In the genomic region with DNA sequence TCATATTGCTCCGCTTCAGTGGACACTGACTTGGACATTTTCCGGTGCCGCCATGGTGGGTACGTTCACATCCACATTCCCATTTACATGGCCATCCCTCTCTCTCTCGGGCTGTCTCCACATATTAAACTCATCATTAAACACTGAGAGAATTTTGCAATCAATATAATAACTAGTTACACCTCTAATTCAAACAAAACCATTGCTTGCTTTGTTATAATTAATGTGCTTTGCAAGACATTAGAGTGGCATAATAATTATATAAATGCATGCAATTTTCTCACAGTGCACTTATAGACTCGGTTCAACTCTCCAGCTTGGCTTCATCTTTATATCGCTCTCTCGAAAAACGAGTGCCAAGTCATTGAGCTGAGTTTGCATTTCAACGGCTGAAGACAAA, we compare ENCODE assay signal across 5 fruit fly cellular contexts.
TF ChIP-seq lines count a peak whose summit lies in the region.

No protein-coding gene starts in this region.

- TF ChIP-seq CTCF in whole organism, embryonic (GFP tag; optimal IDR thresholded peaks at IDR 0.05; lab: Kevin White, UChicago): peak; percentile 27

TF ChIP-seq in whole organism, adult, 20 proteins besides CTCF, POLR2A, EP300 and RAD21:
- peak; percentile 32 for TF ChIP-seq CG7101 (tag; optimal IDR thresholded peaks at IDR 0.05; lab: Kevin White, UChicago)
- peak; percentile 82 for TF ChIP-seq tj (GFP tag; optimal IDR thresholded peaks at IDR 0.05; lab: Kevin White, UChicago)
- no peak for TF ChIP-seq CG5204 (GFP tag; optimal IDR thresholded peaks at IDR 0.05; lab: Kevin White, UChicago)
- TF ChIP-seq bab1 (GFP tag; optimal IDR thresholded peaks at IDR 0.05; lab: Kevin White, UChicago): peak; percentile 69
- peak; percentile 51 for TF ChIP-seq CG14711 (tag; optimal IDR thresholded peaks at IDR 0.05; lab: Kevin White, UChicago)
- no peak for TF ChIP-seq Clk (GFP tag; optimal IDR thresholded peaks at IDR 0.05; lab: Kevin White, UChicago)
- peak in 1 of 2 experiments; percentile 3 for TF ChIP-seq cnc (optimal IDR thresholded peaks at IDR 0.05; lab: Kevin White, UChicago)

TF ChIP-seq in whole organism, embryonic, 481 proteins besides CTCF, POLR2A, EP300 and RAD21 (continues in another document):
- TF ChIP-seq luna (GFP tag; optimal IDR thresholded peaks at IDR 0.05; lab: Kevin White, UChicago) (no peak), Antp (GFP tag; optimal IDR thresholded peaks at IDR 0.05; lab: Kevin White, UChicago) (peak; percentile 64), Bteb2 (GFP tag; optimal IDR thresholded peaks at IDR 0.05; lab: Kevin White, UChicago) (no peak), kay (GFP tag; optimal IDR thresholded peaks at IDR 0.05; lab: Kevin White, UChicago) (no peak), Atf-2 (GFP tag; optimal IDR thresholded peaks at IDR 0.05; lab: Kevin White, UChicago) (peak; percentile 26), CG7357 (GFP tag; IDR thresholded peaks at IDR 0.05; lab: Robert Waterston, UW) (0 out of 3 replicates have a peak, but pooled peaks have one; percentile 39), CG4730 (GFP tag; IDR thresholded peaks at IDR 0.05; lab: Robert Waterston, UW) (peak; percentile 47; the same call in 1 of the 2 replicates), rib (GFP tag; IDR thresholded peaks at IDR 0.05; lab: Robert Waterston, UW) (no peak), CG3995 (GFP tag; optimal IDR thresholded peaks at IDR 0.05; lab: Kevin White, UChicago) (no peak), maf-S (GFP tag; optimal IDR thresholded peaks at IDR 0.05; lab: Kevin White, UChicago) (no peak), CG10147 (GFP tag; optimal IDR thresholded peaks at IDR 0.05; lab: Kevin White, UChicago) (no peak), CG2116 (GFP tag; optimal IDR thresholded peaks at IDR 0.05; lab: Kevin White, UChicago) (no peak), da (GFP tag; optimal IDR thresholded peaks at IDR 0.05; lab: Kevin White, UChicago) (no peak), CG10366 (GFP tag; IDR thresholded peaks at IDR 0.05; lab: Robert Waterston, UW) (peak; percentile 67), slou (GFP tag; optimal IDR thresholded peaks at IDR 0.05; lab: Kevin White, UChicago) (no peak), CG3726 (GFP tag; IDR thresholded peaks at IDR 0.05; lab: Robert Waterston, UW) (peak; percentile 54; the same call in 1 of the 3 replicates), Mrtf (GFP tag; IDR thresholded peaks at IDR 0.05; lab: Robert Waterston, UW) (peak; percentile 61; the same call in 1 of the 3 replicates), CG7839 (tag; optimal IDR thresholded peaks at IDR 0.05; lab: Kevin White, UChicago) (no peak), bigmax (GFP tag; optimal IDR thresholded peaks at IDR 0.05; lab: Kevin White, UChicago) (no peak), ken (GFP tag; IDR thresholded peaks at IDR 0.05; lab: Robert Waterston, UW) (peak; percentile 80)

TF ChIP-seq in whole organism, prepupa, 60 proteins besides CTCF, POLR2A, EP300 and RAD21 (continues in another document):
- TF ChIP-seq Eip78C (GFP tag; lab: Kevin White, UChicago) (peak; percentile 98), svp (GFP tag; lab: Kevin White, UChicago) (peak; percentile 93), CG9139 (GFP tag; optimal IDR thresholded peaks at IDR 0.05; lab: Kevin White, UChicago) (peak; percentile 72), Hr4 (GFP tag; optimal IDR thresholded peaks at IDR 0.05; lab: Kevin White, UChicago) (peak; percentile 95), Blimp-1 (GFP tag; optimal IDR thresholded peaks at IDR 0.05; lab: Kevin White, UChicago) (no peak), CG6854 (GFP tag; optimal IDR thresholded peaks at IDR 0.05; lab: Kevin White, UChicago) (no peak), achi (GFP tag; optimal IDR thresholded peaks at IDR 0.05; lab: Kevin White, UChicago) (peak; percentile 87), salr (GFP tag; optimal IDR thresholded peaks at IDR 0.05; lab: Kevin White, UChicago) (peak in 1 of 2 experiments; percentile 68), topi (GFP tag; optimal IDR thresholded peaks at IDR 0.05; lab: Kevin White, UChicago) (peak; percentile 81), CG8632 (GFP tag; optimal IDR thresholded peaks at IDR 0.05; lab: Kevin White, UChicago) (peak; percentile 75), esn (GFP tag; optimal IDR thresholded peaks at IDR 0.05; lab: Kevin White, UChicago) (peak; percentile 84), CG4318 (GFP tag; optimal IDR thresholded peaks at IDR 0.05; lab: Kevin White, UChicago) (no peak), dsx (GFP tag; optimal IDR thresholded peaks at IDR 0.05; lab: Kevin White, UChicago; ENCODE audit: poor library complexity, severe bottlenecking) (peak; percentile 90), CG31627 (GFP tag; optimal IDR thresholded peaks at IDR 0.05; lab: Kevin White, UChicago) (peak; percentile 77), Sox14 (GFP tag; optimal IDR thresholded peaks at IDR 0.05; lab: Kevin White, UChicago) (peak; percentile 84), Ets96B (tag; optimal IDR thresholded peaks at IDR 0.05; lab: Kevin White, UChicago) (peak; percentile 90), CG10631 (GFP tag; optimal IDR thresholded peaks at IDR 0.05; lab: Kevin White, UChicago) (peak; percentile 89), CG6276 (GFP tag; optimal IDR thresholded peaks at IDR 0.05; lab: Kevin White, UChicago) (no peak), CG10669 (GFP tag; optimal IDR thresholded peaks at IDR 0.05; lab: Kevin White, UChicago) (peak; percentile 91), CG6808 (GFP tag; optimal IDR thresholded peaks at IDR 0.05; lab: Kevin White, UChicago) (peak; percentile 86)

TF ChIP-seq in whole organism, pupa, 21 proteins besides CTCF, POLR2A, EP300 and RAD21:
- no peak for TF ChIP-seq CG13204 (GFP tag; optimal IDR thresholded peaks at IDR 0.05; lab: Kevin White, UChicago)
- TF ChIP-seq CG15710 (tag; optimal IDR thresholded peaks at IDR 0.05; lab: Kevin White, UChicago): peak; percentile 87
- peak; percentile 89 for TF ChIP-seq CG8159 (tag; optimal IDR thresholded peaks at IDR 0.05; lab: Kevin White, UChicago)
- peak; percentile 84 for TF ChIP-seq rn (GFP tag; IDR thresholded peaks at IDR 0.05; lab: Robert Waterston, UW)
- peak; percentile 84 for TF ChIP-seq CG9948 (tag; optimal IDR thresholded peaks at IDR 0.05; lab: Kevin White, UChicago)
- TF ChIP-seq CG17806 (tag; optimal IDR thresholded peaks at IDR 0.05; lab: Kevin White, UChicago): peak; percentile 91
- TF ChIP-seq CG4496 (GFP tag; IDR thresholded peaks at IDR 0.05; lab: Robert Waterston, UW): peak; percentile 96
- TF ChIP-seq CG8301 (tag; optimal IDR thresholded peaks at IDR 0.05; lab: Kevin White, UChicago): peak; percentile 90
- TF ChIP-seq CG12605 (GFP tag; IDR thresholded peaks at IDR 0.05; lab: Robert Waterston, UW): peak; percentile 93
- peak; percentile 96 for TF ChIP-seq Ets98B (GFP tag; IDR thresholded peaks at IDR 0.05; lab: Robert Waterston, UW)
- no peak for TF ChIP-seq D1 (tag; optimal IDR thresholded peaks at IDR 0.05; lab: Kevin White, UChicago)
- peak; percentile 93 for TF ChIP-seq fd96Ca (GFP tag; IDR thresholded peaks at IDR 0.05; lab: Robert Waterston, UW)
- peak; percentile 81 for TF ChIP-seq Snoo (tag; optimal IDR thresholded peaks at IDR 0.05; lab: Kevin White, UChicago)
- TF ChIP-seq CG14655 (GFP tag; optimal IDR thresholded peaks at IDR 0.05; lab: Kevin White, UChicago): no peak
- peak; percentile 82 for TF ChIP-seq CG34367 (tag; optimal IDR thresholded peaks at IDR 0.05; lab: Kevin White, UChicago)
- TF ChIP-seq CG10348 (GFP tag; IDR thresholded peaks at IDR 0.05; lab: Robert Waterston, UW): peak; percentile 73
- TF ChIP-seq Pif1B (GFP tag; optimal IDR thresholded peaks at IDR 0.05; lab: Kevin White, UChicago): peak; percentile 92
- TF ChIP-seq EcR (GFP tag; optimal IDR thresholded peaks at IDR 0.05; lab: Kevin White, UChicago): peak; percentile 79
- peak; percentile 70 for TF ChIP-seq gl (tag; optimal IDR thresholded peaks at IDR 0.05; lab: Kevin White, UChicago)
- peak; percentile 96 for TF ChIP-seq CG32121 (GFP tag; IDR thresholded peaks at IDR 0.05; lab: Robert Waterston, UW)
- TF ChIP-seq Pif1A (GFP tag; optimal IDR thresholded peaks at IDR 0.05; lab: Kevin White, UChicago): no peak

TF ChIP-seq in whole organism, wandering third instar larva, 38 proteins besides CTCF, POLR2A, EP300 and RAD21:
- TF ChIP-seq OdsH (GFP tag; optimal IDR thresholded peaks at IDR 0.05; lab: Kevin White, UChicago) (peak; percentile 37), br (GFP tag; optimal IDR thresholded peaks at IDR 0.05; lab: Kevin White, UChicago) (peak; percentile 76), HLH106 (tag; optimal IDR thresholded peaks at IDR 0.05; lab: Kevin White, UChicago) (peak; percentile 53), N (GFP tag; optimal IDR thresholded peaks at IDR 0.05; lab: Kevin White, UChicago) (no peak), h (GFP tag; optimal IDR thresholded peaks at IDR 0.05; lab: Kevin White, UChicago) (peak; percentile 73), psq (GFP tag; optimal IDR thresholded peaks at IDR 0.05; lab: Kevin White, UChicago) (peak; percentile 28), brk (GFP tag; optimal IDR thresholded peaks at IDR 0.05; lab: Kevin White, UChicago) (no peak), sv (GFP tag; optimal IDR thresholded peaks at IDR 0.05; lab: Kevin White, UChicago) (peak; percentile 10), Sp1 (GFP tag; optimal IDR thresholded peaks at IDR 0.05; lab: Kevin White, UChicago) (peak; percentile 39), rgr (GFP tag; optimal IDR thresholded peaks at IDR 0.05; lab: Kevin White, UChicago) (peak; percentile 31), ey (GFP tag; optimal IDR thresholded peaks at IDR 0.05; lab: Kevin White, UChicago) (peak; percentile 64), foxo (GFP tag; optimal IDR thresholded peaks at IDR 0.05; lab: Kevin White, UChicago) (no peak), fru (GFP tag; optimal IDR thresholded peaks at IDR 0.05; lab: Kevin White, UChicago) (peak; percentile 79)
TF ChIP-seq in whole organism, wandering third instar larva: peak in this region for 10.
